Fruit fly (Drosophila melanogaster) whole organism, embryonic: ENCODE data around the gene CG45218.

Experiments
- BEAF-32 ChIP-seq: fragments of 200-800 bp; sonication (Bioruptor generic); optimal IDR thresholded peaks from 3 replicates; lab custom pipeline; 2017; ENCODE audit warnings: missing biosample characterization, missing genetic modification characterization, mild to moderate bottlenecking, moderate library complexity, missing genetic modification reagents
- C15 ChIP-seq: fragments of 200-800 bp; sonication (Bioruptor generic); IDR thresholded peaks from 3 replicates; pipeline ENCODE4 v1.3.6; 2022; ENCODE audit warnings: missing biosample characterization, missing genetic modification characterization
- CG10209 ChIP-seq: fragments of 200-800 bp; sonication (Bioruptor generic); optimal IDR thresholded peaks from 3 replicates; lab custom pipeline; 2017; ENCODE audit warnings: missing biosample characterization, mild to moderate bottlenecking, missing genetic modification characterization, missing genetic modification reagents
- CG10267 ChIP-seq: fragments of 200-800 bp; sonication (Bioruptor generic); optimal IDR thresholded peaks from 2 replicates; lab custom pipeline; 2018; ENCODE audit warnings: missing biosample characterization, mild to moderate bottlenecking, missing genetic modification characterization, moderate library complexity
- CG10321 ChIP-seq: fragments of 200-800 bp; sonication (Bioruptor generic); IDR thresholded peaks from 2 replicates; pipeline ENCODE4 v1.3.6; 2022; ENCODE audit warnings: missing biosample characterization, missing genetic modification characterization
- CG11247 ChIP-seq: fragments of 200-800 bp; sonication (Bioruptor generic); IDR thresholded peaks from 2 replicates; pipeline ENCODE4 v1.3.6; 2022; ENCODE audit warnings: missing biosample characterization, missing genetic modification characterization
- CG12391 ChIP-seq: fragments of 200-800 bp; sonication (Bioruptor generic); optimal IDR thresholded peaks from 3 replicates; lab custom pipeline; 2018; ENCODE audit warnings: missing biosample characterization, mild to moderate bottlenecking, missing genetic modification characterization, moderate library complexity
- CG12942 ChIP-seq: fragments of 200-800 bp; sonication (Bioruptor generic); optimal IDR thresholded peaks from 3 replicates; lab custom pipeline; 2016; ENCODE audit warnings: missing biosample characterization, missing genetic modification characterization
- CG13287 ChIP-seq: fragments of 200-800 bp; sonication (Bioruptor generic); IDR thresholded peaks from 2 replicates; pipeline ENCODE4 v1.3.6; 2022; ENCODE audit warnings: missing biosample characterization, missing genetic modification characterization; ENCODE audit not compliant: partially characterized antibody
- CG14050 ChIP-seq: fragments of 200-800 bp; sonication (Bioruptor generic); IDR thresholded peaks from 3 replicates; pipeline ENCODE4 v1.3.6; 2022; ENCODE audit warnings: missing biosample characterization, missing genetic modification characterization
- CG15073 ChIP-seq: fragments of 200-800 bp; sonication (Bioruptor generic); optimal IDR thresholded peaks from 2 replicates; lab custom pipeline; 2016; ENCODE audit warnings: missing biosample characterization, missing genetic modification characterization
- CG1603 ChIP-seq: fragments of 200-800 bp; sonication (Bioruptor generic); optimal IDR thresholded peaks from 2 replicates; lab custom pipeline; 2019; ENCODE audit warnings: missing biosample characterization, mild to moderate bottlenecking, missing genetic modification characterization, moderate library complexity
- CG17328 ChIP-seq: fragments of 200-800 bp; sonication (Bioruptor generic); IDR thresholded peaks from 2 replicates; pipeline ENCODE4 v1.3.6; 2022; ENCODE audit warnings: missing biosample characterization, missing genetic modification characterization
- CG5180 ChIP-seq: fragments of 200-800 bp; sonication (Bioruptor generic); optimal IDR thresholded peaks from 3 replicates; lab custom pipeline; 2017; ENCODE audit warnings: missing biosample characterization, missing genetic modification characterization, mild to moderate bottlenecking, moderate library complexity, missing genetic modification reagents
- CG7271 ChIP-seq: fragments of 200-800 bp; sonication (Bioruptor generic); optimal IDR thresholded peaks from 2 replicates; lab custom pipeline; 2018; ENCODE audit warnings: missing biosample characterization, mild to moderate bottlenecking, missing genetic modification characterization, moderate library complexity
- CG7928 ChIP-seq: fragments of 200-800 bp; sonication (Bioruptor generic); optimal IDR thresholded peaks from 2 replicates; lab custom pipeline; 2017; ENCODE audit warnings: missing biosample characterization, mild to moderate bottlenecking, missing genetic modification characterization
- CG7987 ChIP-seq: fragments of 200-800 bp; sonication (Bioruptor generic); optimal IDR thresholded peaks from 2 replicates; lab custom pipeline; 2018; ENCODE audit warnings: missing biosample characterization, mild to moderate bottlenecking, missing genetic modification characterization, moderate library complexity
- CG8281 ChIP-seq: fragments of 200-800 bp; sonication (Bioruptor generic); optimal IDR thresholded peaks from 2 replicates; lab custom pipeline; 2018; ENCODE audit warnings: missing biosample characterization, mild to moderate bottlenecking, missing genetic modification characterization, moderate library complexity
- CG8359 ChIP-seq: fragments of 200-800 bp; sonication (Bioruptor generic); optimal IDR thresholded peaks from 2 replicates; lab custom pipeline; 2017; ENCODE audit warnings: missing biosample characterization, mild to moderate bottlenecking, missing genetic modification characterization, borderline replicate concordance
- CG8765 ChIP-seq: fragments of 200-800 bp; sonication (Bioruptor generic); IDR thresholded peaks from 2 replicates; pipeline ENCODE4 v1.3.6; 2022; ENCODE audit warnings: missing biosample characterization, missing genetic modification characterization
- CG8924 ChIP-seq: fragments of 200-800 bp; optimal IDR thresholded peaks from 3 replicates; lab custom pipeline; 2019; ENCODE audit warnings: missing biosample characterization, mild to moderate bottlenecking, missing genetic modification characterization, moderate library complexity
- CG9437 ChIP-seq: fragments of 200-800 bp; sonication (Bioruptor generic); optimal IDR thresholded peaks from 2 replicates; lab custom pipeline; 2018; ENCODE audit warnings: missing biosample characterization, mild to moderate bottlenecking, missing genetic modification characterization
- CHES-1-like ChIP-seq: fragments of 200-800 bp; sonication (Bioruptor generic); optimal IDR thresholded peaks from 2 replicates; lab custom pipeline; 2016; ENCODE audit warnings: missing biosample characterization, missing genetic modification characterization
- D19B ChIP-seq: fragments of 200-800 bp; sonication (Bioruptor generic); optimal IDR thresholded peaks from 2 replicates; lab custom pipeline; 2017; ENCODE audit warnings: missing biosample characterization, mild to moderate bottlenecking, missing genetic modification characterization
- Dip2 ChIP-seq: fragments of 200-800 bp; sonication (Bioruptor generic); IDR thresholded peaks from 2 replicates; pipeline ENCODE4 v1.3.6; 2022; ENCODE audit warnings: missing biosample characterization, missing genetic modification characterization
- Dip3 ChIP-seq: fragments of 200-800 bp; sonication (Bioruptor generic); optimal IDR thresholded peaks from 3 replicates; lab custom pipeline; 2016; ENCODE audit warnings: missing biosample characterization, missing genetic modification characterization
- ERR ChIP-seq: fragments of 200-800 bp; sonication (Bioruptor generic); optimal IDR thresholded peaks from 2 replicates; lab custom pipeline; 2016; ENCODE audit warnings: missing biosample characterization, missing genetic modification characterization
- Ets65A ChIP-seq: fragments of 200-800 bp; sonication (Bioruptor generic); peaks from one replicate; lab custom pipeline; 2016; ENCODE audit warnings: missing biosample characterization, missing genetic modification characterization
- Ets97D ChIP-seq: fragments of 200-800 bp; sonication (Bioruptor generic); optimal IDR thresholded peaks from 3 replicates; lab custom pipeline; 2016; ENCODE audit warnings: missing biosample characterization, missing genetic modification characterization
- HmgD ChIP-seq: fragments of 200-800 bp; sonication (Bioruptor generic); optimal IDR thresholded peaks from 3 replicates; lab custom pipeline; 2016; ENCODE audit warnings: missing biosample characterization, missing genetic modification characterization
- Lpt ChIP-seq: fragments of >200 bp; optimal IDR thresholded peaks from 2 replicates; lab custom pipeline; 2018; ENCODE audit warnings: missing biosample characterization, missing genetic modification characterization
- Neu2 ChIP-seq: fragments of 200-800 bp; sonication (Bioruptor generic); optimal IDR thresholded peaks from 3 replicates; lab custom pipeline; 2016; ENCODE audit warnings: missing biosample characterization, missing genetic modification characterization, borderline replicate concordance
- Optix ChIP-seq: fragments of 200-800 bp; sonication (Bioruptor generic); IDR thresholded peaks from 3 replicates; pipeline ENCODE4 v1.3.6; 2022; ENCODE audit warnings: missing biosample characterization, missing genetic modification characterization
- Poxn ChIP-seq: fragments of 200-800 bp; sonication (Bioruptor generic); IDR thresholded peaks from 2 replicates; pipeline ENCODE4 v1.3.6; 2022; ENCODE audit warnings: missing biosample characterization, missing genetic modification characterization
- Taf1 ChIP-seq: fragments of 200-800 bp; sonication (Bioruptor generic); IDR thresholded peaks from 2 replicates; pipeline ENCODE4 v1.3.6; 2022; ENCODE audit warnings: missing biosample characterization, missing genetic modification characterization
- ac ChIP-seq: fragments of 200-800 bp; sonication (Bioruptor generic); optimal IDR thresholded peaks from 3 replicates; lab custom pipeline; 2017; ENCODE audit warnings: missing biosample characterization, mild to moderate bottlenecking, missing genetic modification characterization
- aop ChIP-seq: fragments of 200-800 bp; sonication (Bioruptor generic); IDR thresholded peaks from 2 replicates; pipeline ENCODE4 v1.3.6; 2022; ENCODE audit warnings: missing biosample characterization, missing genetic modification characterization
- bigmax ChIP-seq: fragments of 200-800 bp; sonication (Bioruptor generic); optimal IDR thresholded peaks from 2 replicates; lab custom pipeline; 2018; ENCODE audit warnings: missing biosample characterization, mild to moderate bottlenecking, missing genetic modification characterization
- chm ChIP-seq: fragments of 200-800 bp; sonication (Bioruptor generic); IDR thresholded peaks from 2 replicates; pipeline ENCODE4 v1.3.6; 2022; ENCODE audit warnings: missing biosample characterization, missing genetic modification characterization
- ftz-f1 ChIP-seq: fragments of 200-800 bp; sonication (Bioruptor generic); optimal IDR thresholded peaks from 2 replicates; lab custom pipeline; 2016; ENCODE audit warnings: missing biosample characterization, missing genetic modification characterization
- gcm2 ChIP-seq: fragments of 200-800 bp; sonication (Bioruptor generic); optimal IDR thresholded peaks from 2 replicates; lab custom pipeline; 2016; ENCODE audit warnings: missing biosample characterization, missing genetic modification characterization
- kay ChIP-seq: fragments of 200-800 bp; sonication (Bioruptor generic); optimal IDR thresholded peaks from 2 replicates; lab custom pipeline; 2016; ENCODE audit warnings: missing biosample characterization, missing genetic modification characterization
- lilli ChIP-seq: fragments of 200-800 bp; sonication (Bioruptor generic); optimal IDR thresholded peaks from 3 replicates; lab custom pipeline; 2016; ENCODE audit warnings: missing biosample characterization, missing genetic modification characterization
- p53 ChIP-seq: fragments of 200-800 bp; sonication (Bioruptor generic); optimal IDR thresholded peaks from 2 replicates; lab custom pipeline; 2016; ENCODE audit warnings: missing biosample characterization, missing genetic modification characterization
- pita ChIP-seq: fragments of 200-800 bp; sonication (Bioruptor generic); optimal IDR thresholded peaks from 2 replicates; lab custom pipeline; 2017; ENCODE audit warnings: missing biosample characterization, mild to moderate bottlenecking, missing genetic modification characterization
- prd ChIP-seq, 3 experiments: fragments of >200 bp in 2 of 3; fragments of 200-800 bp in 1 of 3; sonication (Bioruptor generic) in 1 of 3; optimal IDR thresholded peaks in 2 of 3; IDR thresholded peaks in 1 of 3; 2 replicates in 2 of 3; 3 replicates in 1 of 3; pipeline versions ENCODE4 v1.3.6 to Lab custom; 2017 to 2022; ENCODE audit warnings: missing biosample characterization in 1 of 3, missing genetic modification characterization in 1 of 3
- pzg ChIP-seq: fragments of 200-800 bp; sonication (Bioruptor generic); optimal IDR thresholded peaks from 3 replicates; lab custom pipeline; 2018; ENCODE audit warnings: missing biosample characterization, mild to moderate bottlenecking, missing genetic modification characterization, moderate library complexity
- schlank ChIP-seq: fragments of 200-800 bp; sonication (Bioruptor generic); optimal IDR thresholded peaks from 2 replicates; lab custom pipeline; 2018; ENCODE audit warnings: missing biosample characterization, mild to moderate bottlenecking, missing genetic modification characterization
- shn ChIP-seq: fragments of 200-800 bp; sonication (Bioruptor generic); optimal IDR thresholded peaks from 3 replicates; lab custom pipeline; 2016; ENCODE audit warnings: missing biosample characterization, missing genetic modification characterization
- sug ChIP-seq: fragments of 200-800 bp; optimal IDR thresholded peaks from 2 replicates; lab custom pipeline; 2019; ENCODE audit warnings: missing biosample characterization, mild to moderate bottlenecking, missing genetic modification characterization, moderate library complexity
- ttk ChIP-seq: fragments of 200-800 bp; sonication (Bioruptor generic); IDR thresholded peaks from 2 replicates; pipeline ENCODE4 v2.1.2; 2022; ENCODE audit warnings: missing biosample characterization, missing genetic modification characterization
- zen2 ChIP-seq: fragments of 200-800 bp; sonication (Bioruptor generic); IDR thresholded peaks from 3 replicates; pipeline ENCODE4 v1.3.6; 2022; ENCODE audit warnings: missing biosample characterization, missing genetic modification characterization; ENCODE audit not compliant: partially characterized antibody

The CG45218 gene

dm6 chr3R:15287763-15288162 is 2.8 kb downstream of the CG45218 start (continued):
- TF ChIP-seq CG1603 (tag; lab: Kevin White, UChicago) (peak; percentile 92), Taf1 (GFP tag; lab: Robert Waterston, UW) (no peak), C15 (GFP tag; lab: Robert Waterston, UW) (no peak), Lpt (GFP tag; lab: Kevin White, UChicago) (no peak), sug (tag; lab: Kevin White, UChicago) (peak; percentile 38), Poxn (GFP tag; lab: Robert Waterston, UW) (no peak), CG10321 (no peak), ftz-f1 (GFP tag; lab: Kevin White, UChicago) (peak; percentile 41), ttk (GFP tag; lab: Robert Waterston, UW) (no peak), bigmax (GFP tag; lab: Kevin White, UChicago) (no peak), BEAF-32 (peak; percentile 56), CHES-1-like (no peak), CG7271 (tag; lab: Kevin White, UChicago) (no peak), ac (GFP tag; lab: Kevin White, UChicago) (no peak), shn (peak; percentile 4), CG13287 (GFP tag; lab: Robert Waterston, UW) (no peak), pzg (GFP tag; lab: Kevin White, UChicago) (peak; percentile 98), CG12942 (GFP tag; lab: Kevin White, UChicago) (no peak), CG8281 (tag; lab: Kevin White, UChicago) (no peak), CG14050 (GFP tag; lab: Robert Waterston, UW) (no peak), CG8359 (GFP tag; lab: Kevin White, UChicago) (no peak), Neu2 (GFP tag; lab: Kevin White, UChicago) (no peak), lilli (peak; percentile 48), ERR (GFP tag; lab: Kevin White, UChicago) (no peak), chm (GFP tag; lab: Robert Waterston, UW) (no peak), CG7928 (GFP tag; lab: Kevin White, UChicago) (peak; percentile 18), Dip2 (no peak), CG9437 (GFP tag; lab: Kevin White, UChicago) (no peak), CG5180 (GFP tag; lab: Kevin White, UChicago) (no peak), CG8924 (peak; percentile 37), D19B (no peak), Optix (GFP tag; lab: Robert Waterston, UW) (no peak), CG11247 (GFP tag; lab: Robert Waterston, UW) (no peak), p53 (peak; percentile 5), pita (GFP tag; lab: Kevin White, UChicago) (no peak), CG12391 (tag; lab: Kevin White, UChicago) (peak; percentile 21), CG10267 (tag; lab: Kevin White, UChicago) (peak; percentile 54), CG17328 (GFP tag; lab: Robert Waterston, UW) (no peak), Ets97D (peak; percentile 75), HmgD (GFP tag; lab: Kevin White, UChicago) (peak; percentile 77), CG10209 (GFP tag; lab: Kevin White, UChicago) (no peak), CG7987 (GFP tag; lab: Kevin White, UChicago) (peak; percentile 35), kay (GFP tag; lab: Kevin White, UChicago) (peak; percentile 42), CG15073 (GFP tag; lab: Kevin White, UChicago) (no peak), prd (optimal IDR thresholded peaks at IDR 0.05; lab: Kevin White, UChicago) (no peak), prd (GFP tag; IDR thresholded peaks at IDR 0.05; lab: Robert Waterston, UW) (no peak), Ets65A (no peak), Dip3 (GFP tag; lab: Kevin White, UChicago) (peak; percentile 90), zen2 (GFP tag; lab: Robert Waterston, UW) (no peak), schlank (tag; lab: Kevin White, UChicago) (no peak), aop (GFP tag; lab: Robert Waterston, UW) (no peak), gcm2 (GFP tag; lab: Kevin White, UChicago) (no peak), CG8765 (GFP tag; lab: Robert Waterston, UW) (no peak)
